Worm (Caenorhabditis elegans) whole organism, L1 larva: ENCODE results near the gene nhr-148.

Experiments used
- C16A3.4 ChIP-seq: fragments of 150-350 bp; optimal IDR thresholded peaks from 2 replicates; lab custom pipeline; 2014; ENCODE audit warnings: missing biosample characterization, missing genetic modification characterization
- ama-1 ChIP-seq: fragments of 150-350 bp; optimal IDR thresholded peaks from 2 replicates; lab custom pipeline; 2014
- egl-27 ChIP-seq, 2 experiments: fragments of 150-350 bp in 1 of 2; sonication (generic microtip); optimal IDR thresholded peaks; 3 replicates each; lab custom pipeline; 2017 to 2018; ENCODE audit warnings: missing biosample characterization in 2 of 2, missing genetic modification characterization in 2 of 2, missing genetic modification reagents in 2 of 2
- elt-3 ChIP-seq, 6 experiments: fragments of 150-350 bp in 1 of 6; sonication (generic microtip); optimal IDR thresholded peaks; 2 replicates each; lab custom pipeline; 2017 to 2018; ENCODE audit warnings: missing biosample characterization in 6 of 6, missing genetic modification characterization in 6 of 6, inconsistent platforms in 1 of 6
- fos-1 ChIP-seq: fragments of 150-350 bp; optimal IDR thresholded peaks from 2 replicates; lab custom pipeline; 2014; ENCODE audit warnings: missing biosample characterization, missing genetic modification characterization
- lsy-2 ChIP-seq, 2 experiments: fragments of 150-350 bp; optimal IDR thresholded peaks; 2 replicates each; lab custom pipeline; 2014; ENCODE audit warnings: missing biosample characterization in 2 of 2, missing genetic modification characterization in 2 of 2
- mdl-1 ChIP-seq, 2 experiments: fragments of 150-350 bp; optimal IDR thresholded peaks; 2 replicates each; lab custom pipeline; 2014 to 2017; ENCODE audit warnings: missing biosample characterization in 2 of 2, missing genetic modification characterization in 2 of 2, inconsistent platforms in 1 of 2
- mep-1 ChIP-seq: fragments of 150-350 bp; optimal IDR thresholded peaks from 2 replicates; lab custom pipeline; 2014; ENCODE audit warnings: missing biosample characterization, missing genetic modification characterization
- nhr-19 ChIP-seq: fragments of 200-800 bp; sonication (Bioruptor generic); conservative IDR thresholded peaks from 2 replicates; pipeline ENCODE4 v1.3.6; 2022; ENCODE audit warnings: missing genetic modification characterization, missing compliant biosample characterization
- nhr-77 ChIP-seq: fragments of 150-350 bp; optimal IDR thresholded peaks from 2 replicates; lab custom pipeline; 2014; ENCODE audit warnings: missing biosample characterization, missing genetic modification characterization
- snpc-4 ChIP-seq: fragments of 150-350 bp; optimal IDR thresholded peaks from 2 replicates; lab custom pipeline; 2014; ENCODE audit warnings: missing biosample characterization, missing genetic modification characterization
- sptf-1 ChIP-seq: fragments of 150-350 bp; optimal IDR thresholded peaks from 2 replicates; lab custom pipeline; 2014; ENCODE audit warnings: missing biosample characterization, missing genetic modification characterization

- TF ChIP-seq egl-27 (tag; optimal IDR thresholded peaks at IDR 0.05; lab: Kevin White, UChicago), result no peak
- no peak for TF ChIP-seq lsy-2 (tag; optimal IDR thresholded peaks at IDR 0.05; lab: Kevin White, UChicago)
- no peak for TF ChIP-seq fos-1 (tag; lab: Kevin White, UChicago)
- TF ChIP-seq C16A3.4 (tag; lab: Kevin White, UChicago), result no peak
- no peak for TF ChIP-seq nhr-77 (tag; lab: Kevin White, UChicago)
- TF ChIP-seq mdl-1 (tag; optimal IDR thresholded peaks at IDR 0.05; lab: Kevin White, UChicago), result no peak
- TF ChIP-seq nhr-19 (GFP tag; lab: Robert Waterston, UW), result no peak
- TF ChIP-seq elt-3 (tag; optimal IDR thresholded peaks at IDR 0.05; lab: Kevin White, UChicago), result no peak
- TF ChIP-seq snpc-4 (tag; lab: Kevin White, UChicago), result no peak
- no peak for TF ChIP-seq sptf-1
- TF ChIP-seq ama-1 (lab: Kevin White, UChicago), result no peak
- no peak for TF ChIP-seq mep-1 (tag; lab: Kevin White, UChicago)
Observed at ce11 chrV:7356684-7357083, 14.7 kb downstream of the nhr-148 start, which contains the start of gene C03G6.21.
